Worm (Caenorhabditis elegans) whole organism, L1 larva: ENCODE measurements around the gene symk-1.

Experiments used
- aha-1 ChIP-seq: fragments of 150-350 bp; optimal IDR thresholded peaks from 2 replicates; lab custom pipeline; 2014; ENCODE audit warnings: missing biosample characterization, missing genetic modification characterization
- blmp-1 ChIP-seq: fragments of 150-350 bp; optimal IDR thresholded peaks from 2 replicates; lab custom pipeline; 2014; ENCODE audit warnings: missing biosample characterization, missing genetic modification characterization
- ceh-63 ChIP-seq: fragments of 200-800 bp; sonication (Bioruptor generic); optimal IDR thresholded peaks from 2 replicates; lab custom pipeline; 2018; ENCODE audit warnings: mild to moderate bottlenecking, missing genetic modification characterization, missing compliant biosample characterization
- ceh-82 ChIP-seq, 3 experiments: fragments of 150-350 bp in 1 of 3; sonication (generic microtip) in 2 of 3; optimal IDR thresholded peaks; 2 replicates each; lab custom pipeline; 2014 to 2017; ENCODE audit warnings: missing biosample characterization in 3 of 3, missing genetic modification characterization in 3 of 3
- ceh-88 ChIP-seq: fragments of 200-800 bp; sonication (Bioruptor generic); IDR thresholded peaks from 2 replicates; pipeline ENCODE4 v1.3.6; 2022; ENCODE audit warnings: missing genetic modification characterization, missing compliant biosample characterization
- ceh-90 ChIP-seq: sonication (generic microtip); optimal IDR thresholded peaks from 2 replicates; lab custom pipeline; 2016; ENCODE audit warnings: missing genetic modification characterization, missing compliant biosample characterization
- dsc-1 ChIP-seq: sonication (generic microtip); optimal IDR thresholded peaks from 2 replicates; lab custom pipeline; 2016; ENCODE audit warnings: mild to moderate bottlenecking, missing genetic modification characterization, missing compliant biosample characterization
- egl-13 ChIP-seq: sonication (generic microtip); optimal IDR thresholded peaks from 2 replicates; lab custom pipeline; 2016; ENCODE audit warnings: missing genotype, missing genetic modification reagents, missing genetic modification characterization, missing compliant biosample characterization
- egl-27 ChIP-seq, 2 experiments: fragments of 150-350 bp in 1 of 2; sonication (generic microtip); optimal IDR thresholded peaks; 3 replicates each; lab custom pipeline; 2017 to 2018; ENCODE audit warnings: missing biosample characterization in 2 of 2, missing genetic modification characterization in 2 of 2, missing genetic modification reagents in 2 of 2
- elt-3 ChIP-seq, 6 experiments: fragments of 150-350 bp in 1 of 6; sonication (generic microtip); optimal IDR thresholded peaks; 2 replicates each; lab custom pipeline; 2017 to 2018; ENCODE audit warnings: missing biosample characterization in 6 of 6, missing genetic modification characterization in 6 of 6, inconsistent platforms in 1 of 6
- ets-5 ChIP-seq: fragments of 200-800 bp; sonication (Bioruptor generic); IDR thresholded peaks from 2 replicates; pipeline ENCODE4 v1.3.6; 2022; ENCODE audit warnings: missing genetic modification characterization, missing compliant biosample characterization
- fkh-10 ChIP-seq: sonication (generic microtip); optimal IDR thresholded peaks from 2 replicates; lab custom pipeline; 2017; ENCODE audit warnings: missing biosample characterization, missing genetic modification reagents, missing genetic modification characterization
- fkh-8 ChIP-seq: sonication (generic microtip); optimal IDR thresholded peaks from 2 replicates; lab custom pipeline; 2016; ENCODE audit warnings: mild to moderate bottlenecking, missing genetic modification characterization, missing compliant biosample characterization
- fos-1 ChIP-seq: fragments of 150-350 bp; optimal IDR thresholded peaks from 2 replicates; lab custom pipeline; 2014; ENCODE audit warnings: missing biosample characterization, missing genetic modification characterization
- grh-1 ChIP-seq: fragments of 200-800 bp; sonication (Bioruptor generic); IDR thresholded peaks from 2 replicates; pipeline ENCODE4 v1.3.6; 2022; ENCODE audit warnings: missing genetic modification reagents, missing genetic modification characterization, missing compliant biosample characterization
- hlh-17 ChIP-seq: fragments of 200-800 bp; sonication (Bioruptor generic); optimal IDR thresholded peaks from 2 replicates; lab custom pipeline; 2018; ENCODE audit warnings: missing genetic modification characterization, mild to moderate bottlenecking, missing compliant biosample characterization, moderate library complexity, borderline replicate concordance
- hlh-4 ChIP-seq: sonication (generic microtip); optimal IDR thresholded peaks from 2 replicates; lab custom pipeline; 2016; ENCODE audit warnings: mild to moderate bottlenecking, missing genetic modification characterization, missing compliant biosample characterization
- hpl-2 ChIP-seq: fragments of 150-350 bp; optimal IDR thresholded peaks from 2 replicates; lab custom pipeline; 2014; ENCODE audit warnings: missing biosample characterization, missing genetic modification reagents, missing genetic modification characterization
- isw-1 ChIP-seq: fragments of 200-800 bp; sonication (Bioruptor generic); IDR thresholded peaks from 2 replicates; pipeline ENCODE4 v1.3.6; 2022; ENCODE audit warnings: missing genetic modification characterization, missing compliant biosample characterization
- jun-1 ChIP-seq: fragments of 150-350 bp; optimal IDR thresholded peaks from 2 replicates; lab custom pipeline; 2014; ENCODE audit warnings: missing biosample characterization, missing genetic modification reagents, missing genetic modification characterization
- lin-13 ChIP-seq: fragments of 150-350 bp; optimal IDR thresholded peaks from 2 replicates; lab custom pipeline; 2014; ENCODE audit warnings: missing biosample characterization, missing genetic modification reagents, missing genetic modification characterization
- lin-14 ChIP-seq: fragments of 200-800 bp; sonication (Bioruptor generic); optimal IDR thresholded peaks from 2 replicates; lab custom pipeline; 2018; ENCODE audit warnings: mild to moderate bottlenecking, missing genetic modification characterization, moderate library complexity, missing compliant biosample characterization
- lin-15B ChIP-seq: fragments of 150-350 bp; sonication (generic microtip); optimal IDR thresholded peaks from 3 replicates; lab custom pipeline; 2014; ENCODE audit warnings: missing biosample characterization, missing genetic modification characterization
- lir-3 ChIP-seq: sonication (generic microtip); optimal IDR thresholded peaks from 2 replicates; lab custom pipeline; 2016; ENCODE audit warnings: mild to moderate bottlenecking, missing genetic modification characterization, moderate library complexity, missing compliant biosample characterization; ENCODE audit not compliant: poor library complexity
- lsy-2 ChIP-seq, 2 experiments: fragments of 150-350 bp; optimal IDR thresholded peaks; 2 replicates each; lab custom pipeline; 2014; ENCODE audit warnings: missing biosample characterization in 2 of 2, missing genetic modification characterization in 2 of 2
- mab-9 ChIP-seq: fragments of 200-800 bp; sonication (Bioruptor generic); IDR thresholded peaks from 2 replicates; pipeline ENCODE4 v1.3.6; 2022; ENCODE audit warnings: missing genetic modification reagents, missing genetic modification characterization, missing compliant biosample characterization
- mep-1 ChIP-seq: fragments of 150-350 bp; optimal IDR thresholded peaks from 2 replicates; lab custom pipeline; 2014; ENCODE audit warnings: missing biosample characterization, missing genetic modification characterization
- nhr-20 ChIP-seq: sonication (generic microtip); optimal IDR thresholded peaks from 2 replicates; lab custom pipeline; 2016; ENCODE audit warnings: mild to moderate bottlenecking, missing genetic modification characterization, missing compliant biosample characterization
- nhr-71 ChIP-seq: sonication (generic microtip); optimal IDR thresholded peaks from 2 replicates; lab custom pipeline; 2016; ENCODE audit warnings: mild to moderate bottlenecking, missing genetic modification characterization, moderate library complexity, missing compliant biosample characterization
- nhr-84 ChIP-seq: sonication (generic microtip); optimal IDR thresholded peaks from 2 replicates; lab custom pipeline; 2017; ENCODE audit warnings: missing biosample characterization, missing genetic modification characterization
- nhr-85 ChIP-seq: sonication (generic microtip); peaks from one replicate; lab custom pipeline; 2016; ENCODE audit warnings: missing genetic modification characterization, inconsistent platforms, missing compliant biosample characterization
- pax-3 ChIP-seq: fragments of 200-800 bp; sonication (Bioruptor generic); optimal IDR thresholded peaks from 2 replicates; lab custom pipeline; 2018; ENCODE audit warnings: mild to moderate bottlenecking, missing genetic modification characterization, moderate library complexity, missing compliant biosample characterization
- rnt-1 ChIP-seq: sonication (generic microtip); optimal IDR thresholded peaks from 2 replicates; lab custom pipeline; 2016; ENCODE audit warnings: mild to moderate bottlenecking, missing genetic modification characterization, moderate library complexity, missing compliant biosample characterization
- skn-1 ChIP-seq: fragments of 150-350 bp; optimal IDR thresholded peaks from 2 replicates; lab custom pipeline; 2014; ENCODE audit warnings: missing biosample characterization, missing genetic modification characterization
- snpc-4 ChIP-seq: fragments of 150-350 bp; optimal IDR thresholded peaks from 2 replicates; lab custom pipeline; 2014; ENCODE audit warnings: missing biosample characterization, missing genetic modification characterization
- snu-23 ChIP-seq: sonication (generic microtip); optimal IDR thresholded peaks from 2 replicates; lab custom pipeline; 2016; ENCODE audit warnings: missing genetic modification characterization, missing compliant biosample characterization
- sup-37 ChIP-seq: fragments of 200-800 bp; sonication (Bioruptor generic); optimal IDR thresholded peaks from 2 replicates; lab custom pipeline; 2018; ENCODE audit warnings: mild to moderate bottlenecking, missing genetic modification characterization, missing compliant biosample characterization
- swsn-7 ChIP-seq: sonication (generic microtip); optimal IDR thresholded peaks from 2 replicates; lab custom pipeline; 2016; ENCODE audit warnings: missing genetic modification characterization, missing compliant biosample characterization
- unc-30 ChIP-seq: sonication (generic microtip); optimal IDR thresholded peaks from 2 replicates; lab custom pipeline; 2017; ENCODE audit warnings: missing biosample characterization, missing genetic modification characterization
- unc-62 ChIP-seq: fragments of 150-350 bp; optimal IDR thresholded peaks from 2 replicates; lab custom pipeline; 2014; ENCODE audit warnings: missing biosample characterization, missing genetic modification reagents, missing genetic modification characterization
- unc-98 ChIP-seq: fragments of 200-800 bp; sonication (Bioruptor generic); IDR thresholded peaks from 2 replicates; pipeline ENCODE4 v1.3.6; 2022; ENCODE audit warnings: missing genetic modification characterization, missing compliant biosample characterization
- ztf-11 ChIP-seq, 2 experiments: sonication (generic microtip); optimal IDR thresholded peaks; 2 replicates each; lab custom pipeline; 2016 to 2017; ENCODE audit warnings: missing genetic modification characterization in 2 of 2, missing biosample characterization in 1 of 2, missing compliant biosample characterization in 1 of 2

symk-1 gene

DNA sequence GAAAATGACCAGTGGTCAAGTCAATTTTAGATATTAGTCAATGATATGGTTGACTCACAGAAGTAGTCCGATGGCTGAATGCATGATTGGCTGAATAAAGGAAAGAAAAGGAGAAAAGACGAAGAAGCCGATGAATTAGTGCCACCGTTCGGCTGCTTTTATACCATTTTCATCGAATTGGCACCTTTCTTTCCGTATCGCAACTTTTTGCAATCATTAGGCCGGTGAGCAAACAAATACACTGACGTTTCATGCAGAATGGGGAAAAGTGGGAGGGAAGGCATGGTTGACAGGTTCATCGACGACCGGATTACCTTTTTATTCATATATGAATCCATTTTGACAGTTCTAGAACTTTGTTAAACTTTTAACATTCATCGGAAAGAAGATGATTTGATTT is 51.1 kb downstream of the symk-1 start, which contains the start of gene idpc-2:
Gene idpc-2, minus strand, starts transcription at position 101 of the 400 bp plus-strand sequence.
- TF ChIP-seq ceh-90 (tag; lab: Kevin White, UChicago) (no peak), mep-1 (tag; lab: Kevin White, UChicago) (no peak), sup-37 (no peak), pax-3 (tag; lab: Kevin White, UChicago) (no peak), ceh-82 (tag; optimal IDR thresholded peaks at IDR 0.05; lab: Kevin White, UChicago) (no peak), rnt-1 (no peak), unc-98 (GFP tag; lab: Robert Waterston, UW) (no peak), grh-1 (GFP tag; lab: Robert Waterston, UW) (no peak), swsn-7 (no peak), ceh-63 (GFP tag; lab: Kevin White, UChicago) (no peak), mab-9 (no peak), snu-23 (GFP tag; lab: Kevin White, UChicago) (no peak)

DNA sequence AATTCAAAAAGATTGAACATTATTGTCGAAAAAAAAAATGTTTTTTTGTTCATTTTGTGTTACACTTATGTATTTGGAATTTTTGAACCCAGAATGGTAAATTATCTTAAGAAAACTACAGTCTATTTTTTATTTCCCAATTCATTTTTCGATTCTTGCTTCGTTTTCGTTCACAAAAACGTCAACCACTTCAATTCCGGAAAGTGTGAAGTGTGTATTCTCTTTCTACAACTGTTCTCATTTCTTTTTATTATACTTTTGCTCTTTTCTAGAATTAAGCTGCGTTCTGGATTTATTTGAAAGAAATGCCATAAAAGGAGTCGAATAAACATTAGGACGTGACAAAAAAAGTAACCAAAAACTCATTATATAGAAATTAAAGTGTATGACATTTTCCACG is 52.2 kb downstream of the symk-1 start, which contains the start of gene F41E6.1:
Gene F41E6.1, plus strand, starts transcription at position 301 of the 400 bp plus-strand sequence.
- no peak for TF ChIP-seq lin-13 (GFP tag; lab: Kevin White, UChicago)
- TF ChIP-seq snpc-4 (tag; lab: Kevin White, UChicago), result no peak
- no peak for TF ChIP-seq ceh-88
- no peak for TF ChIP-seq fkh-8 (tag; lab: Kevin White, UChicago)
- no peak for TF ChIP-seq nhr-84 (tag; lab: Kevin White, UChicago)
- TF ChIP-seq hlh-4, result no peak
- no peak for TF ChIP-seq sup-37

DNA sequence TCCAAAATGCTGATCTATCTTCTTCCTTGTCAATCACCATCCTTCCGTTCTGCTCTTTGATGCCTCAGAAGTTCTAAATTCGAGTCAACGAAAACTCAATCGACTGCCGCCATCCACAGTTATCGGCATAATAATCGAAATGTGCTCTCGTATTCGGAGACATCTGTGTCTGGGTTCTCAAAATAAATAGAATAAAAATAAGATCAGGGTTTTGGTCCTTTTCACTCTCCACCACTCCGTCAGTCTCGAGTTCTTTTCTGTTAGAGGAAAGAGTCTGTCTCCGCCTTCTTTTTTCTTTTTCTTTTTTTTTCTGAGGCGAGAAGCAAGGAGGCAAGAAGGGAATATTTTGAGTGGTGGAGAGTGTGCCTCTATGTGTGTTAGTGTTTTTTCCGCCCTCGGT is 53.6 kb downstream of the symk-1 start, which contains the start of gene F41E6.17:
Gene F41E6.17, plus strand, starts transcription at position 348 of the 400 bp plus-strand sequence.
- TF ChIP-seq lin-15B (tag; lab: Kevin White, UChicago) (no peak), lir-3 (no peak), unc-62 (GFP tag; lab: Kevin White, UChicago) (no peak), snu-23 (GFP tag; lab: Kevin White, UChicago) (no peak), aha-1 (tag; lab: Kevin White, UChicago) (no peak), fkh-10 (GFP tag; lab: Kevin White, UChicago) (peak; percentile 19), ztf-11 (tag; optimal IDR thresholded peaks at IDR 0.05; lab: Kevin White, UChicago) (no peak), isw-1 (no peak), nhr-71 (tag; lab: Kevin White, UChicago) (no peak), hpl-2 (GFP tag; lab: Kevin White, UChicago) (no peak), blmp-1 (tag; lab: Kevin White, UChicago) (no peak), nhr-20 (tag; lab: Kevin White, UChicago) (no peak), nhr-84 (tag; lab: Kevin White, UChicago) (no peak), ceh-82 (tag; optimal IDR thresholded peaks at IDR 0.05; lab: Kevin White, UChicago) (peak in 1 of 3 experiments; percentile 24), ceh-90 (tag; lab: Kevin White, UChicago) (no peak), jun-1 (tag; lab: Kevin White, UChicago) (no peak), skn-1 (tag; lab: Kevin White, UChicago) (no peak), pax-3 (tag; lab: Kevin White, UChicago) (no peak), egl-27 (tag; optimal IDR thresholded peaks at IDR 0.05; lab: Kevin White, UChicago) (no peak), lsy-2 (tag; optimal IDR thresholded peaks at IDR 0.05; lab: Kevin White, UChicago) (no peak), dsc-1 (tag; lab: Kevin White, UChicago) (peak; percentile 33), lin-14 (GFP tag; lab: Kevin White, UChicago) (peak; percentile 70), ets-5 (GFP tag; lab: Robert Waterston, UW) (no peak), fos-1 (tag; lab: Kevin White, UChicago) (no peak)

DNA sequence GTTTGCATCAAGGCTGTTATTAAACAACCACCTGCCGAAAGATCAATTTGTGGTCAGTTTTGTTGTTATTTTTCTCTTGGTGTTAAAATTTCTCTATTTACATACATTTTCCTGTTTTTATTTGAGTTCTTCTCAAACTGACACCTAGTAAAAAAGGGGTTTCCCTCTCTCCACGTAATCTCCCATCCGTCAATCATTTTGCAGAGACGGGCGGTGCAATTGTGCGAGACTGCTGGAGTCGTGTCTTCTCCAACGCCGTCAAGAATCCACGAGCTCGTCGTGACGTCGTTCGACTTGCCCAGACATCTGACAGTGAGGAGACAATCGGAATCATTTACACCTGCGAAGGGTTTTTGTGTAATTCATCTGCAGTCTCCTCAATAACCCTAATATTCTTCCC is 56.3 kb downstream of the symk-1 start:
- TF ChIP-seq elt-3 (tag; optimal IDR thresholded peaks at IDR 0.05; lab: Kevin White, UChicago) (no peak), lin-14 (GFP tag; lab: Kevin White, UChicago) (peak; percentile 26), unc-30 (tag; lab: Kevin White, UChicago) (no peak), nhr-71 (tag; lab: Kevin White, UChicago) (peak; percentile 25), fkh-8 (tag; lab: Kevin White, UChicago) (peak; percentile 6), hlh-17 (GFP tag; lab: Kevin White, UChicago) (no peak), egl-13 (tag; lab: Kevin White, UChicago) (peak; percentile 5), nhr-85 (peak; percentile 76)
